Fruit fly (Drosophila melanogaster) Kc167 (cell line): ENCODE results near the gene CG13457.

Experiments
- Myc ChIP-seq: fragments of >200 bp; optimal IDR thresholded peaks from 2 replicates; lab custom pipeline; 2017; ENCODE audit warnings: missing external identifiers
- Sin3A ChIP-seq: fragments of >200 bp; optimal IDR thresholded peaks from 2 replicates; lab custom pipeline; 2018; ENCODE audit warnings: missing external identifiers
- insv ChIP-seq: fragments of >200 bp; optimal IDR thresholded peaks from 3 replicates; lab custom pipeline; 2018; ENCODE audit warnings: missing external identifiers
- ttk ChIP-seq: sonication (Bioruptor generic); optimal IDR thresholded peaks from 2 replicates; lab custom pipeline; 2017; ENCODE audit warnings: missing external identifiers

dm6 chr3L:15176641-15177215, 45.5 kb upstream of the CG13457 start:
- no peak for TF ChIP-seq insv (lab: Kevin White, UChicago)
- no peak for TF ChIP-seq Sin3A (lab: Kevin White, UChicago)
- no peak for TF ChIP-seq ttk
- TF ChIP-seq Myc (lab: Kevin White, UChicago): no peak
